Fruit fly (Drosophila melanogaster) whole organism, embryonic: ENCODE results near the gene CG12115.

ENCODE experiments used
- Adf1 ChIP-seq: fragments of 200-800 bp; sonication (Bioruptor generic); IDR thresholded peaks from 2 replicates; pipeline ENCODE4 v1.3.6; 2022; ENCODE audit warnings: missing biosample characterization, missing genetic modification characterization
- Bdp1 ChIP-seq: fragments of 200-800 bp; sonication (Bioruptor generic); optimal IDR thresholded peaks from 3 replicates; lab custom pipeline; 2016; ENCODE audit warnings: missing biosample characterization, missing genetic modification characterization
- CG10462 ChIP-seq: fragments of 200-800 bp; sonication (Bioruptor generic); optimal IDR thresholded peaks from 2 replicates; lab custom pipeline; 2016; ENCODE audit warnings: missing biosample characterization, missing genetic modification characterization
- CG10979 ChIP-seq: fragments of 200-800 bp; sonication (Bioruptor generic); optimal IDR thresholded peaks from 2 replicates; lab custom pipeline; 2018; ENCODE audit warnings: missing biosample characterization, mild to moderate bottlenecking, missing genetic modification characterization, moderate library complexity
- CG13287 ChIP-seq: fragments of 200-800 bp; sonication (Bioruptor generic); IDR thresholded peaks from 2 replicates; pipeline ENCODE4 v1.3.6; 2022; ENCODE audit warnings: missing biosample characterization, missing genetic modification characterization; ENCODE audit not compliant: partially characterized antibody
- CG1602 ChIP-seq: fragments of 200-800 bp; sonication (Bioruptor generic); optimal IDR thresholded peaks from 3 replicates; lab custom pipeline; 2016; ENCODE audit warnings: missing biosample characterization, missing genetic modification characterization
- CG17359 ChIP-seq: fragments of 200-800 bp; sonication (Bioruptor generic); optimal IDR thresholded peaks from 3 replicates; lab custom pipeline; 2018; ENCODE audit warnings: missing biosample characterization, mild to moderate bottlenecking, missing genetic modification characterization, moderate library complexity
- CG17829 ChIP-seq: fragments of 200-800 bp; optimal IDR thresholded peaks from 2 replicates; lab custom pipeline; 2019; ENCODE audit warnings: missing biosample characterization, mild to moderate bottlenecking, missing genetic modification characterization, moderate library complexity
- CG1792 ChIP-seq: fragments of 200-800 bp; sonication (Bioruptor generic); optimal IDR thresholded peaks from 2 replicates; lab custom pipeline; 2016; ENCODE audit warnings: missing biosample characterization, missing genetic modification characterization
- CG3281 ChIP-seq: fragments of 200-800 bp; sonication (Bioruptor generic); optimal IDR thresholded peaks from 3 replicates; lab custom pipeline; 2017; ENCODE audit warnings: missing biosample characterization, mild to moderate bottlenecking, missing genetic modification characterization
- CG4360 ChIP-seq: fragments of 200-800 bp; sonication (Bioruptor generic); IDR thresholded peaks from 2 replicates; pipeline ENCODE4 v1.3.6; 2022; ENCODE audit warnings: missing biosample characterization, missing genetic modification characterization
- CG4854 ChIP-seq: fragments of 200-800 bp; sonication (Bioruptor generic); optimal IDR thresholded peaks from 2 replicates; lab custom pipeline; 2016; ENCODE audit warnings: missing biosample characterization, missing genetic modification characterization, inconsistent platforms
- CG5180 ChIP-seq: fragments of 200-800 bp; sonication (Bioruptor generic); optimal IDR thresholded peaks from 3 replicates; lab custom pipeline; 2017; ENCODE audit warnings: missing biosample characterization, missing genetic modification characterization, mild to moderate bottlenecking, moderate library complexity, missing genetic modification reagents
- CG5953 ChIP-seq: fragments of 200-800 bp; sonication (Bioruptor generic); IDR thresholded peaks from 2 replicates; pipeline ENCODE4 v1.3.6; 2022; ENCODE audit warnings: missing biosample characterization, missing genetic modification characterization
- CG7271 ChIP-seq: fragments of 200-800 bp; sonication (Bioruptor generic); optimal IDR thresholded peaks from 2 replicates; lab custom pipeline; 2018; ENCODE audit warnings: missing biosample characterization, mild to moderate bottlenecking, missing genetic modification characterization, moderate library complexity
- CG7963 ChIP-seq: fragments of 200-800 bp; sonication (Bioruptor generic); IDR thresholded peaks from 3 replicates; pipeline ENCODE4 v1.3.6; 2022; ENCODE audit warnings: missing biosample characterization, missing genetic modification characterization; ENCODE audit not compliant: partially characterized antibody
- CG8281 ChIP-seq: fragments of 200-800 bp; sonication (Bioruptor generic); optimal IDR thresholded peaks from 2 replicates; lab custom pipeline; 2018; ENCODE audit warnings: missing biosample characterization, mild to moderate bottlenecking, missing genetic modification characterization, moderate library complexity
- Dek ChIP-seq: fragments of 200-800 bp; sonication (Bioruptor generic); optimal IDR thresholded peaks from 3 replicates; lab custom pipeline; 2019; ENCODE audit warnings: missing biosample characterization, mild to moderate bottlenecking, missing genetic modification characterization, moderate library complexity
- Doc3 ChIP-seq: fragments of 200-800 bp; sonication (Bioruptor generic); IDR thresholded peaks from 3 replicates; pipeline ENCODE4 v1.3.6; 2022; ENCODE audit warnings: missing biosample characterization, missing genetic modification characterization; ENCODE audit not compliant: partially characterized antibody
- Fer1 ChIP-seq: fragments of 200-800 bp; sonication (Bioruptor generic); optimal IDR thresholded peaks from 2 replicates; lab custom pipeline; 2017; ENCODE audit warnings: missing biosample characterization, mild to moderate bottlenecking, missing genetic modification characterization
- HLH3B ChIP-seq: fragments of 200-800 bp; sonication (Bioruptor generic); IDR thresholded peaks from 2 replicates; pipeline ENCODE4 v1.3.6; 2022; ENCODE audit warnings: missing biosample characterization, missing genetic modification characterization
- HLHmδ ChIP-seq: fragments of 200-800 bp; sonication (Bioruptor generic); optimal IDR thresholded peaks from 2 replicates; lab custom pipeline; 2018; ENCODE audit warnings: missing biosample characterization, mild to moderate bottlenecking, missing genetic modification characterization, moderate library complexity
- Lhr ChIP-seq: fragments of 200-800 bp; sonication (Bioruptor generic); optimal IDR thresholded peaks from 3 replicates; lab custom pipeline; 2017; ENCODE audit warnings: mild to moderate bottlenecking, missing biosample characterization, missing genetic modification reagents, missing genetic modification characterization
- NFAT ChIP-seq: fragments of 200-800 bp; sonication (Bioruptor generic); IDR thresholded peaks from 2 replicates; pipeline ENCODE4 v1.3.6; 2022; ENCODE audit warnings: missing biosample characterization, missing genetic modification characterization
- Oaz ChIP-seq: fragments of 200-800 bp; sonication (Bioruptor generic); IDR thresholded peaks from 2 replicates; pipeline ENCODE4 v1.3.6; 2022; ENCODE audit warnings: missing biosample characterization, missing genetic modification characterization
- Ptx1 ChIP-seq: fragments of 200-800 bp; sonication (Bioruptor generic); IDR thresholded peaks from 2 replicates; pipeline ENCODE4 v1.3.6; 2022; ENCODE audit warnings: missing biosample characterization, missing genetic modification characterization
- Ssrp ChIP-seq: fragments of 200-800 bp; sonication (Bioruptor generic); optimal IDR thresholded peaks from 2 replicates; lab custom pipeline; 2018; ENCODE audit warnings: missing biosample characterization, mild to moderate bottlenecking, missing genetic modification characterization, moderate library complexity
- bab2 ChIP-seq: fragments of 200-800 bp; sonication (Bioruptor generic); optimal IDR thresholded peaks from 2 replicates; lab custom pipeline; 2016; ENCODE audit warnings: missing biosample characterization, missing genetic modification characterization
- bcd ChIP-seq: fragments of 200-800 bp; sonication (Bioruptor generic); optimal IDR thresholded peaks from 2 replicates; lab custom pipeline; 2017; ENCODE audit warnings: missing biosample characterization, mild to moderate bottlenecking, missing genetic modification characterization
- ci ChIP-seq: fragments of 200-800 bp; sonication (Bioruptor generic); IDR thresholded peaks from 3 replicates; pipeline ENCODE4 v1.3.6; 2022; ENCODE audit warnings: missing biosample characterization, missing genetic modification characterization
- crol ChIP-seq: fragments of 200-800 bp; sonication (Bioruptor generic); IDR thresholded peaks from 2 replicates; pipeline ENCODE4 v1.3.6; 2022; ENCODE audit warnings: missing biosample characterization, missing genetic modification characterization
- dpn ChIP-seq, 2 experiments: fragments of 200-800 bp; sonication (Bioruptor generic); optimal IDR thresholded peaks; 3 replicates each; lab custom pipeline; 2016; ENCODE audit warnings: missing biosample characterization in 2 of 2, missing genetic modification characterization in 2 of 2
- dysf ChIP-seq: fragments of 200-800 bp; sonication (Bioruptor generic); IDR thresholded peaks from 3 replicates; pipeline ENCODE4 v1.3.6; 2022; ENCODE audit warnings: missing biosample characterization, missing genetic modification characterization
- fd64A ChIP-seq: fragments of 200-800 bp; sonication (Bioruptor generic); optimal IDR thresholded peaks from 3 replicates; lab custom pipeline; 2018; ENCODE audit warnings: missing biosample characterization, mild to moderate bottlenecking, missing genetic modification characterization
- gcm ChIP-seq: fragments of 200-800 bp; sonication (Bioruptor generic); optimal IDR thresholded peaks from 2 replicates; lab custom pipeline; 2019; ENCODE audit warnings: missing biosample characterization, mild to moderate bottlenecking, missing genetic modification characterization, moderate library complexity
- kah ChIP-seq: fragments of 200-800 bp; sonication (Bioruptor generic); optimal IDR thresholded peaks from 2 replicates; lab custom pipeline; 2018; ENCODE audit warnings: missing biosample characterization, mild to moderate bottlenecking, missing genetic modification characterization
- maf-S ChIP-seq: fragments of 200-800 bp; sonication (Bioruptor generic); optimal IDR thresholded peaks from 2 replicates; lab custom pipeline; 2016; ENCODE audit warnings: missing biosample characterization, missing genetic modification characterization
- mirr ChIP-seq: fragments of 200-800 bp; sonication (Bioruptor generic); optimal IDR thresholded peaks from 3 replicates; lab custom pipeline; 2018; ENCODE audit warnings: missing biosample characterization, mild to moderate bottlenecking, missing genetic modification characterization
- mld ChIP-seq: fragments of 200-800 bp; sonication (Bioruptor generic); IDR thresholded peaks from 3 replicates; pipeline ENCODE4 v1.3.6; 2022; ENCODE audit warnings: missing biosample characterization, missing genetic modification characterization; ENCODE audit not compliant: partially characterized antibody
- nerfin-1 ChIP-seq: fragments of 200-800 bp; sonication (Bioruptor generic); optimal IDR thresholded peaks from 3 replicates; lab custom pipeline; 2019; ENCODE audit warnings: missing biosample characterization, mild to moderate bottlenecking, missing genetic modification characterization, moderate library complexity
- nmo ChIP-seq: fragments of 200-800 bp; sonication (Bioruptor generic); optimal IDR thresholded peaks from 2 replicates; lab custom pipeline; 2018; ENCODE audit warnings: missing biosample characterization, mild to moderate bottlenecking, missing genetic modification characterization, moderate library complexity
- nom ChIP-seq: fragments of 200-800 bp; sonication (Bioruptor generic); optimal IDR thresholded peaks from 2 replicates; lab custom pipeline; 2017; ENCODE audit warnings: missing biosample characterization, missing genetic modification characterization, mild to moderate bottlenecking, moderate library complexity, missing genetic modification reagents
- p53 ChIP-seq: fragments of 200-800 bp; sonication (Bioruptor generic); optimal IDR thresholded peaks from 2 replicates; lab custom pipeline; 2016; ENCODE audit warnings: missing biosample characterization, missing genetic modification characterization
- pzg ChIP-seq: fragments of 200-800 bp; sonication (Bioruptor generic); optimal IDR thresholded peaks from 3 replicates; lab custom pipeline; 2018; ENCODE audit warnings: missing biosample characterization, mild to moderate bottlenecking, missing genetic modification characterization, moderate library complexity
- seq ChIP-seq: fragments of 200-800 bp; sonication (Bioruptor generic); IDR thresholded peaks from 2 replicates; pipeline ENCODE4 v1.3.6; 2022; ENCODE audit warnings: missing biosample characterization, missing genetic modification characterization
- stc ChIP-seq: fragments of 200-800 bp; sonication (Bioruptor generic); IDR thresholded peaks from 2 replicates; pipeline ENCODE4 v1.3.6; 2022; ENCODE audit warnings: missing biosample characterization, missing genetic modification characterization
- stwl ChIP-seq: fragments of 200-800 bp; sonication (Bioruptor generic); optimal IDR thresholded peaks from 3 replicates; lab custom pipeline; 2018; ENCODE audit warnings: missing biosample characterization, mild to moderate bottlenecking, missing genetic modification characterization, moderate library complexity
- vfl ChIP-seq: fragments of 200-800 bp; sonication (Bioruptor generic); optimal IDR thresholded peaks from 2 replicates; lab custom pipeline; 2016; ENCODE audit warnings: missing biosample characterization, missing genetic modification characterization
- wor ChIP-seq: fragments of 200-800 bp; sonication (Bioruptor generic); IDR thresholded peaks from 2 replicates; pipeline ENCODE4 v1.3.6; 2022; ENCODE audit warnings: missing biosample characterization, missing genetic modification characterization

Gene CG12115

dm6 chrX:9201866-9202681 is 11.7 kb upstream of the CG12115 start (continued):
- TF ChIP-seq CG4360 (GFP tag; lab: Robert Waterston, UW), result no peak; the same call in 1 of the 2 replicates
- TF ChIP-seq nerfin-1 (tag; lab: Kevin White, UChicago), result peak; percentile 6
- TF ChIP-seq CG8281, result peak; percentile 35
- peak; percentile 61; the same call in 1 of the 3 replicates for TF ChIP-seq ci
- TF ChIP-seq HLHmδ (GFP tag; lab: Kevin White, UChicago), result no peak
- no peak for TF ChIP-seq nom
- TF ChIP-seq Doc3 (GFP tag; lab: Robert Waterston, UW), result no peak
- peak; percentile 79 for TF ChIP-seq Ptx1 (GFP tag; lab: Robert Waterston, UW)
- TF ChIP-seq CG5180 (GFP tag; lab: Kevin White, UChicago), result peak; percentile 18
- TF ChIP-seq Ssrp (tag; lab: Kevin White, UChicago), result no peak
- peak; percentile 57 for TF ChIP-seq CG10979 (tag; lab: Kevin White, UChicago)
- TF ChIP-seq vfl, result no peak
- TF ChIP-seq Bdp1, result peak; percentile 31
- peak; percentile 91 for TF ChIP-seq dysf (GFP tag; lab: Robert Waterston, UW)
- peak; percentile 96 for TF ChIP-seq NFAT (GFP tag; lab: Robert Waterston, UW)
- no peak for TF ChIP-seq kah
- peak; percentile 25 for TF ChIP-seq maf-S (GFP tag; lab: Kevin White, UChicago)
- TF ChIP-seq CG7271 (tag; lab: Kevin White, UChicago), result no peak
- TF ChIP-seq mld (GFP tag; lab: Robert Waterston, UW), result no peak
- peak; percentile 11 for TF ChIP-seq bab2 (GFP tag; lab: Kevin White, UChicago)
- peak in 1 of 2 experiments; percentile 40 for TF ChIP-seq dpn (GFP tag; optimal IDR thresholded peaks at IDR 0.05; lab: Kevin White, UChicago)
- TF ChIP-seq CG4854 (GFP tag; lab: Kevin White, UChicago), result no peak
- TF ChIP-seq wor (GFP tag; lab: Robert Waterston, UW), result no peak
- no peak for TF ChIP-seq seq (GFP tag; lab: Robert Waterston, UW)
- no peak for TF ChIP-seq CG13287 (GFP tag; lab: Robert Waterston, UW)
- peak; percentile 84 for TF ChIP-seq bcd
- peak; percentile 96 for TF ChIP-seq Adf1 (GFP tag; lab: Robert Waterston, UW)
- TF ChIP-seq pzg (GFP tag; lab: Kevin White, UChicago), result peak; percentile 13
- peak; percentile 82 for TF ChIP-seq Fer1
- peak; percentile 82 for TF ChIP-seq Dek (tag; lab: Kevin White, UChicago)
- TF ChIP-seq stwl (tag; lab: Kevin White, UChicago), result no peak
- no peak for TF ChIP-seq CG1792 (GFP tag; lab: Kevin White, UChicago)
- TF ChIP-seq HLH3B, result peak; percentile 67
- TF ChIP-seq fd64A (GFP tag; lab: Kevin White, UChicago), result no peak
- peak; percentile 88 for TF ChIP-seq CG3281 (GFP tag; lab: Kevin White, UChicago)
- peak; percentile 60 for TF ChIP-seq CG17359 (tag; lab: Kevin White, UChicago)
- TF ChIP-seq gcm (GFP tag; lab: Kevin White, UChicago), result peak; percentile 19
- peak; percentile 77 for TF ChIP-seq mirr (GFP tag; lab: Kevin White, UChicago)
- no peak for TF ChIP-seq CG1602 (GFP tag; lab: Kevin White, UChicago)
- peak; percentile 69 for TF ChIP-seq stc (GFP tag; lab: Robert Waterston, UW)
- 0 out of 2 replicates have a peak, but pooled peaks have one; percentile 19 for TF ChIP-seq Oaz (GFP tag; lab: Robert Waterston, UW)
- TF ChIP-seq Lhr, result no peak
- TF ChIP-seq CG5953 (GFP tag; lab: Robert Waterston, UW), result no peak
- TF ChIP-seq crol, result peak; percentile 81
- TF ChIP-seq CG10462, result no peak
- TF ChIP-seq CG7963 (GFP tag; lab: Robert Waterston, UW), result no peak
- TF ChIP-seq nmo (GFP tag; lab: Kevin White, UChicago), result peak; percentile 53
- TF ChIP-seq CG17829, result peak; percentile 41
- no peak for TF ChIP-seq p53 (GFP tag; lab: Kevin White, UChicago)
